Worm (Caenorhabditis elegans): ENCODE measurements around the gene npr-12.
A peak's percentile ranks its signal among the peaks of the same experiment; 100 is the strongest.

Gene npr-12

DNA sequence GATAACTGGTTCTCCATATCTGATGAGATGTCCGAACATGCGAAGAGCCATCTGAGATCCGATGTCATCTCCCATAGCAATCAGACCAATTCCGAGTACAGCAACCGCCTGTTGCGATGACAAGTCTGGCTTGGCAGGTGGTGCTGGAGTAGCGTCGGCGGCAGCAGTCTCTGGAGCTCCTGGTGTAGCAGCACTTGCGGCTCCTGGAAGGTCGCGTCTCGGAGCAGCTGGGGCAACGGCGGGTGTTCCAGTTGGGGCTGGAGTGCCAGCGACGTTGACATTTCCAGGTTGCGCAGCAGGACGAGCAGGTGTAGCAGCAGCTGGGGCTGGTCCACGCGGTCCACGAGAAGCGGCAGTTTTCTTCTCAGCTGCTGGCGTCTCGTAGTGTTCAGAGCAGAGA, 30.0 kb downstream of the npr-12 start:
- no peak for TF ChIP-seq sem-2 (GFP tag; optimal IDR thresholded peaks at IDR 0.05)

DNA sequence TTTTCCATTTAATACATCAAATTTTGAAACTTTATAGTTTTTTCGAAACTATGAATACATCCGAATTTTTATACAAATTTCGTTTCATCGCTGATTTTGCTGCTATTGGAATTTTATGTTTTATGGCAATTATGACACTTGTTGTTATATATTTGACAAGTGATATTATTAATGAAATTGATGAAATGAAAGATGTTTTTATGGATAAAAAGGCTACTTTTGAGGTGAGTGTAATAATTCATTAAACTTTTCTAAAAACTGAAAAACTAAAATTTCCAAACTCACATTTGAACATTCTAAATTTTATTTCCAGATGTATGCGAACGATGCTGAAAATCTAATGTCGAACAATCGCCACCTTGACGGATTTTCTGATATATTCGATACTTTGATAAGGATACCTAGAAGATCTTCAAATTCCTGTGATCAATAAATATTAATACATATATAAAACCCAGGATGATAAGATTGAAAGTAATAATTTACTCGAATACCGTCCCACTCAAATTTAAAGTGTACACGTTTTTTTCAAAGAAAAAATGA, 31.4 kb downstream of the npr-12 start, which contains the start of the genes T22D1.17 and T22D1.8:
Gene T22D1.17 (plus strand): TSS at position 51 of the 543 bp plus-strand sequence.
Gene T22D1.8 (minus strand): TSS at position 402 of the 543 bp plus-strand sequence.
- TF ChIP-seq drap-1 (GFP tag; optimal IDR thresholded peaks at IDR 0.05) (no peak), pha-4 (tag; optimal IDR thresholded peaks at IDR 0.05) (no peak), sem-2 (GFP tag; optimal IDR thresholded peaks at IDR 0.05) (no peak), mls-2 (tag; optimal IDR thresholded peaks at IDR 0.05) (no peak), tbx-8 (GFP tag; optimal IDR thresholded peaks at IDR 0.05) (no peak), ceh-83 (GFP tag; optimal IDR thresholded peaks at IDR 0.05) (no peak), cnd-1 (tag; optimal IDR thresholded peaks at IDR 0.05) (no peak), unc-39 (tag; optimal IDR thresholded peaks at IDR 0.05) (no peak), nhr-76 (tag; optimal IDR thresholded peaks at IDR 0.05) (no peak), mab-5 (tag; optimal IDR thresholded peaks at IDR 0.05) (no peak), hlh-1 (tag; optimal IDR thresholded peaks at IDR 0.05) (no peak), lin-32 (GFP tag; optimal IDR thresholded peaks at IDR 0.05) (no peak), lin-13 (tag; optimal IDR thresholded peaks at IDR 0.05) (no peak), lsy-2 (tag; optimal IDR thresholded peaks at IDR 0.05) (no peak), nhr-2 (tag; optimal IDR thresholded peaks at IDR 0.05) (no peak), nhr-237 (tag; optimal IDR thresholded peaks at IDR 0.05) (no peak)

DNA sequence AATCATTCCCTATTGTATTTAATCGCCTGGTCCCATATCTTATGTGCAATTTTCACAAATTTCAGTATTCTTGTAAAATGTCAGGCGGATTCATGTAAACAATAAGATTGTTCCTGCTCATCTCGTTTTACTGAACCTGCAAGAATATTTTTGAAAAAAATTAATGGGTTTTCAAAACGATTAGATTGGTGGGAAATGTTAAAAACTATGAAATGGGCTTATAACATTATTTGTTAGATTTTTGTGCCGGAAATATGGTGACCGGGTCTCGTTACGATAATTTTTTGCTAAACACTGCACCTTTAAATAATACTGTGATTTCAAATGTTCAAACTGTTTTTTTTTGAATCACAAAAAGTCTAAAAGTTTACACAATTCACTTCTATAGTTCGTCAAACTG, 32.0 kb downstream of the npr-12 start:
- no peak for TF ChIP-seq hlh-1 (tag; optimal IDR thresholded peaks at IDR 0.05)
- no peak for TF ChIP-seq sem-2 (GFP tag; optimal IDR thresholded peaks at IDR 0.05)
- no peak for TF ChIP-seq ceh-39 (tag; optimal IDR thresholded peaks at IDR 0.05)
- no peak for TF ChIP-seq nhr-237 (tag; optimal IDR thresholded peaks at IDR 0.05)
- no peak for TF ChIP-seq cnd-1 (tag; optimal IDR thresholded peaks at IDR 0.05)
- no peak for TF ChIP-seq lin-13 (tag; optimal IDR thresholded peaks at IDR 0.05)
- TF ChIP-seq mls-2 (tag; optimal IDR thresholded peaks at IDR 0.05), result no peak
- no peak for TF ChIP-seq elt-1 (tag; optimal IDR thresholded peaks at IDR 0.05; ENCODE audit: borderline replicate concordance, insufficient read depth)
- no peak for TF ChIP-seq ces-1 (GFP tag; optimal IDR thresholded peaks at IDR 0.05)
- TF ChIP-seq lsy-2 (tag; optimal IDR thresholded peaks at IDR 0.05), result no peak
- no peak for TF ChIP-seq M03D4.4 (tag; optimal IDR thresholded peaks at IDR 0.05)
- TF ChIP-seq nhr-76 (tag; optimal IDR thresholded peaks at IDR 0.05), result no peak
- TF ChIP-seq sptf-1 (tag; optimal IDR thresholded peaks at IDR 0.05), result no peak
- TF ChIP-seq unc-62 (GFP tag; optimal IDR thresholded peaks at IDR 0.05), result no peak
- TF ChIP-seq bed-3 (GFP tag; optimal IDR thresholded peaks at IDR 0.05), result no peak

DNA sequence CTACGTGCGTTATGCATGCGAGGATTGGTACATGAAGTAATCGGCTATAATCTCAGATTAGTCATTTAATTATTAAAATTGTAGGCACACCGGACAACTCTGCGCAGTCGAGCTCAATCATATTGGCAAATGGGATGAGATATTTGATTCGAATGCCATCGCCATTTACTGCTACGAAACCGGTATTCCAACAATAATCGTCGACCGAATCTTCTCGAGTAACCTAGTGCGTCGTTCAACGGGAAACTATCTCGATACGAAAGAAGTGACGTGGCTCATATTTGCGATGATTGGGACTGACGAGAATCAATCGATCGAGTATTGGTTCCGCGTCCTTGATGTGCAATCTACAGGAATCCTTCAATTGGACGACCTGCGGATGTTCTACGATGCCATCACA, 32.8 kb downstream of the npr-12 start:
- no peak for TF ChIP-seq mab-5 (tag; optimal IDR thresholded peaks at IDR 0.05)
- TF ChIP-seq lsy-2 (tag; optimal IDR thresholded peaks at IDR 0.05), result no peak
- no peak for TF ChIP-seq lin-13 (tag; optimal IDR thresholded peaks at IDR 0.05)

DNA sequence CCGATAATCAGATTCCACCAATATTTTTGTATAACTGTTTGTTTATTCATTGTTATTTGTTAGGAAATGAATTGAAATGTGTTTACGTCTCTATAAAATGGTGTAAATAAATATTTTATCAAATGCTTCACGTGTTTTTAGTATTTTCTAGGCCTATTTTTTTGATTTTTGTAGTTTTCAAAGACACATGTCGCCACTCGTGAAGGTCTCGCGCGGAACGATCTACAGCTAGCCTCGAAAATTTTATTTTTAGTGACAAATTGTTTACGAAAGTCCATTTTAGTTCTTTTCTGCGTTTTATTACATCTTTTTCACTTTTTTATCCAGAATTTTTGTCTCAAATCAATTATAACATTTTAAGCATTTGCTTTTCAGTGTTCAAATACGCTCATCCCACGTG, 33.9 kb downstream of the npr-12 start, which contains the start of gene T22D1.5:
Gene T22D1.5 (plus strand): TSS at position 376 of the 400 bp plus-strand sequence.
- TF ChIP-seq zip-8 (tag; optimal IDR thresholded peaks at IDR 0.05) (no peak), elt-1 (tag; optimal IDR thresholded peaks at IDR 0.05; ENCODE audit: borderline replicate concordance, insufficient read depth) (no peak), drap-1 (GFP tag; optimal IDR thresholded peaks at IDR 0.05) (no peak), nhr-12 (tag; optimal IDR thresholded peaks at IDR 0.05) (no peak), elt-3 (tag; optimal IDR thresholded peaks at IDR 0.05) (no peak), nhr-76 (tag; optimal IDR thresholded peaks at IDR 0.05) (no peak), ceh-43 (GFP tag; optimal IDR thresholded peaks at IDR 0.05) (no peak), snpc-4 (tag; optimal IDR thresholded peaks at IDR 0.05) (no peak), pha-4 (tag; optimal IDR thresholded peaks at IDR 0.05) (no peak)

DNA sequence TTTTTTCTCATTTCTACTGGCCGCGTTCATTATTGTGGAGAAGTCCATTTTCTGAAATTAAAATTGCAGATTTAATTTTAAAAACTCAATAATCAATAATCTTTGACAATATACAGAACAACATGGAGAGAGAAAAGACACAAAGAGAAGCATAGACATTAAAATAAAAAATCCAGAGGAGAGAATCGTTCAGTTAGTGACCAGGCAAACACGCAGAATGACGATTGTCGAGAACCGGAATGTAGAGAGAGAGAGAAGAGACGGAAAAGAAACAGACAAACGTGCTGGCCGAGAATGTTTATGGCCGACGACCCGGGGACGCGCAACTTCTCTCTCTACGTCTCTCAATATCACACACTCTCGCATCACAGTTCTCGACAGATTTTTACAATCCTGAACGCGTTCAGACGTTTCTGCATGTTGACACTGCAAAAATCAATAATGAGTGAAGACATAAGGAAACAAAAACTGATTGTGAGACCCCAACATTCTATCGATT, 49.8 kb downstream of the npr-12 start, which contains the start of the genes T05A12.3 and T05A12.4:
Gene T05A12.3 (minus strand): TSS at position 51 of the 499 bp plus-strand sequence.
Gene T05A12.4 (plus strand): TSS at position 348 of the 499 bp plus-strand sequence.
- TF ChIP-seq ces-1 (GFP tag; optimal IDR thresholded peaks at IDR 0.05) (peak; percentile 5), lsy-2 (tag; optimal IDR thresholded peaks at IDR 0.05) (peak; percentile 24), lin-13 (tag; optimal IDR thresholded peaks at IDR 0.05) (no peak), drap-1 (GFP tag; optimal IDR thresholded peaks at IDR 0.05) (peak; percentile 27), mls-2 (tag; optimal IDR thresholded peaks at IDR 0.05) (no peak), ztf-11 (tag; optimal IDR thresholded peaks at IDR 0.05) (no peak), unc-39 (tag; optimal IDR thresholded peaks at IDR 0.05) (no peak)

Data from whole organism, mixed stage, embryonic.